Fruit fly (Drosophila melanogaster): ENCODE measurements around the gene Piezo.
A peak's percentile ranks its signal among the peaks of the same experiment; 100 is the strongest.

Gene Piezo

DNA sequence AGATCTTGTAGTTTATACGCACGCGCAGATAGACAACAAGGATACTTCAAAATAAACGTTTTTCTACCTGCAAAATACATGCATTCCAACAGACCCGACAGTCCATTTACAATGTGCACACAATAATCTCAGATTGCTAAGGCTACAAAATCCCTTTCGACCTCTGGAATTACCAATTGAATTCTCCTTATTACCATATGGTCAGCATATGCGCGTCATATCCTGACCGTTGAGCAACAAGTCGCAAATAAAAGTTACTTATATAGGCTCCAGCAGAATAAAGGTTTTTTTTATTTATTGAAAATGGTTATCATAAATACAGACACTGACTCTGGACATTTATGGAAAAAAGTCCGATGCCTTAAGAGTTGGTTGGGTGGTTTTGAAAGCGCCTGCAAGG is 46.5 kb downstream of the Piezo start:
- no peak for TF ChIP-seq sv (GFP tag; optimal IDR thresholded peaks at IDR 0.05)
- no peak for TF ChIP-seq Abd-B (GFP tag; optimal IDR thresholded peaks at IDR 0.05)
- no peak for TF ChIP-seq lola (GFP tag; optimal IDR thresholded peaks at IDR 0.05)
- no peak for TF ChIP-seq Hnf4 (GFP tag; optimal IDR thresholded peaks at IDR 0.05)
- TF ChIP-seq Jra (GFP tag; optimal IDR thresholded peaks at IDR 0.05) = no peak
- TF ChIP-seq Dif (GFP tag; optimal IDR thresholded peaks at IDR 0.05; ENCODE audit: partially characterized antibody) = no peak
- no peak for TF ChIP-seq Mio (GFP tag; optimal IDR thresholded peaks at IDR 0.05)
- no peak for TF ChIP-seq psq (GFP tag; optimal IDR thresholded peaks at IDR 0.05)
- no peak for TF ChIP-seq Vsx2 (GFP tag; optimal IDR thresholded peaks at IDR 0.05; ENCODE audit: partially characterized antibody)
- no peak for TF ChIP-seq tai (GFP tag; optimal IDR thresholded peaks at IDR 0.05)
- TF ChIP-seq Myc (optimal IDR thresholded peaks at IDR 0.05) = no peak

DNA sequence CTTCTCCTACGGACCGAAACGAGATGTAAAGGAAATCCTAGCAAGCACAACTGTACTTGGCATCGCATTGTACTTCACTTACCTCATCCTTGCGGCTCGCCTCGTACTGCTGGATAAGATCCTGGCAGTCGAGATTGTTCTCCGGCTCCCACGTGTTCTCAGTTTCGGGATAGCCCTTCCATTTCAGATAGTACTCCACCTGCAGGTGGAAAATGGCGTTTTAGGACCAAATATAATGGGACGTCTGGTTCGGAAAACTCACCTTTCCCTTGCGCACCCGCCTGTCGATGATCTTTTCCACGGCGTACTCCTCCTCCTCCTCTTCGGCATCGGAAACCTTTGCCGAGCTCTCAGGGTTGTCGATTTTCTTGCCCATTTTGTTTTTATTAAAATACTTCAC is 47.6 kb downstream of the Piezo start:
- TF ChIP-seq GATAd (GFP tag; optimal IDR thresholded peaks at IDR 0.05) = no peak
- TF ChIP-seq rgr (GFP tag; optimal IDR thresholded peaks at IDR 0.05) = no peak
- TF ChIP-seq CG32264 (GFP tag; optimal IDR thresholded peaks at IDR 0.05) = no peak
- TF ChIP-seq woc (GFP tag; optimal IDR thresholded peaks at IDR 0.05) = no peak
- TF ChIP-seq jim (GFP tag; optimal IDR thresholded peaks at IDR 0.05) = no peak
- no peak for TF ChIP-seq Rel (GFP tag; optimal IDR thresholded peaks at IDR 0.05)
- no peak for TF ChIP-seq Rel (tag; optimal IDR thresholded peaks at IDR 0.05)
- no peak for TF ChIP-seq pan (optimal IDR thresholded peaks at IDR 0.05)
- no peak for TF ChIP-seq CG9705 (GFP tag; optimal IDR thresholded peaks at IDR 0.05)
- TF ChIP-seq Jra (GFP tag; optimal IDR thresholded peaks at IDR 0.05) = no peak
- TF ChIP-seq brk (GFP tag; optimal IDR thresholded peaks at IDR 0.05) = no peak

DNA sequence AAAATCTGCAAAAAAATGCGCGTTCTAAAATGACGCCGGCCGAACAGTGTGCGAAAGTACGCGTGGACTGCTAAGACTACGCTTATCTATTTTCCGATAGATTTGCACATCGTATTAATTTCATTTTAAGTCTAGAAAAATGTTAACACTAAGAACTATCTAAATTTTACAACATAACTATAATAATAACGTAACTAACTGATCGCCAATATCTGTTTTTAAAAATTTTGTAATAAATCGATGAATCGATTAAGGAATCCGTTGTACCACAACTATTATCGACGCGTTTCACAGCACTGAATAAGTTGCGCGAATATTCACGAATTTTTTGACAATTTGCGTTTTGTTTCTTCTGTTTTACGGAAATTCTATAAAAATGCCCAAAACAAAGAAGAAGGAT is 48.2 kb downstream of the Piezo start, which contains the start of gene Ssb-c31a:
Gene Ssb-c31a, plus strand, starts transcription at position 278 of the 400 bp plus-strand sequence.
- TF ChIP-seq GATAd (GFP tag; optimal IDR thresholded peaks at IDR 0.05) = peak; percentile 61
- TF ChIP-seq Vsx2 (GFP tag; optimal IDR thresholded peaks at IDR 0.05; ENCODE audit: partially characterized antibody) = no peak
- no peak for TF ChIP-seq CrebA (GFP tag; optimal IDR thresholded peaks at IDR 0.05; ENCODE audit: borderline replicate concordance)
- no peak for TF ChIP-seq jim (GFP tag; optimal IDR thresholded peaks at IDR 0.05)
- TF ChIP-seq Jra (GFP tag; optimal IDR thresholded peaks at IDR 0.05) = peak; percentile 90
- TF ChIP-seq brk (GFP tag; optimal IDR thresholded peaks at IDR 0.05) = peak; percentile 84
- TF ChIP-seq CG32264 (GFP tag; optimal IDR thresholded peaks at IDR 0.05) = peak; percentile 34
- TF ChIP-seq dl (GFP tag; optimal IDR thresholded peaks at IDR 0.05; ENCODE audit: insufficient read depth in 1 of 2, partially characterized antibody in 2 of 2) = no peak
- TF ChIP-seq pan (optimal IDR thresholded peaks at IDR 0.05) = no peak
- peak; percentile 81 for TF ChIP-seq Hnf4 (GFP tag; optimal IDR thresholded peaks at IDR 0.05)
- peak; percentile 48 for TF ChIP-seq sage (GFP tag; optimal IDR thresholded peaks at IDR 0.05)
- TF ChIP-seq foxo (GFP tag; optimal IDR thresholded peaks at IDR 0.05) = peak; percentile 71 to 75
- no peak for TF ChIP-seq Mio (GFP tag; optimal IDR thresholded peaks at IDR 0.05)
- peak; percentile 72 for TF ChIP-seq rgr (GFP tag; optimal IDR thresholded peaks at IDR 0.05)
- no peak for TF ChIP-seq Rel (GFP tag; optimal IDR thresholded peaks at IDR 0.05)
- TF ChIP-seq Rel (tag; optimal IDR thresholded peaks at IDR 0.05) = peak; percentile 49
- peak; percentile 60 for TF ChIP-seq OdsH (GFP tag; optimal IDR thresholded peaks at IDR 0.05)
- TF ChIP-seq psq (GFP tag; optimal IDR thresholded peaks at IDR 0.05) = peak; percentile 58
- no peak for TF ChIP-seq Hr83 (GFP tag; optimal IDR thresholded peaks at IDR 0.05; ENCODE audit: poor library complexity, severe bottlenecking)
- TF ChIP-seq lola (GFP tag; optimal IDR thresholded peaks at IDR 0.05) = no peak
- peak; percentile 32 for TF ChIP-seq dmrt93B (GFP tag; optimal IDR thresholded peaks at IDR 0.05)
- TF ChIP-seq woc (GFP tag; optimal IDR thresholded peaks at IDR 0.05) = peak; percentile 73
- no peak for TF ChIP-seq Dif (GFP tag; optimal IDR thresholded peaks at IDR 0.05; ENCODE audit: partially characterized antibody)
- peak; percentile 81 for TF ChIP-seq dsf (GFP tag; optimal IDR thresholded peaks at IDR 0.05; ENCODE audit: borderline replicate concordance)
- peak; percentile 65 for TF ChIP-seq sv (GFP tag; optimal IDR thresholded peaks at IDR 0.05)
- TF ChIP-seq fru (GFP tag; optimal IDR thresholded peaks at IDR 0.05) = peak; percentile 78
- TF ChIP-seq br (GFP tag; optimal IDR thresholded peaks at IDR 0.05) = peak; percentile 80
- TF ChIP-seq ey (GFP tag; optimal IDR thresholded peaks at IDR 0.05) = peak; percentile 51
- no peak for TF ChIP-seq Myc (optimal IDR thresholded peaks at IDR 0.05)
- TF ChIP-seq Sp1 (GFP tag; optimal IDR thresholded peaks at IDR 0.05) = peak; percentile 60
- peak; percentile 83 for TF ChIP-seq h (GFP tag; optimal IDR thresholded peaks at IDR 0.05)
- TF ChIP-seq Dfd (GFP tag; optimal IDR thresholded peaks at IDR 0.05) = no peak
- TF ChIP-seq HLH106 (tag; optimal IDR thresholded peaks at IDR 0.05) = peak; percentile 68
- TF ChIP-seq CG9705 (GFP tag; optimal IDR thresholded peaks at IDR 0.05) = peak; percentile 38
- peak; percentile 88 for TF ChIP-seq tai (GFP tag; optimal IDR thresholded peaks at IDR 0.05)
